Worm (Caenorhabditis elegans): Measurements from ENCODE around the gene athp-1.

The athp-1 gene

ce11 chrIII:10923539-10923938 lies 42.0 kb downstream of the athp-1 start:
- no peak for TF ChIP-seq ama-1 (optimal IDR thresholded peaks at IDR 0.05)
- TF ChIP-seq blmp-1 (tag; optimal IDR thresholded peaks at IDR 0.05; ENCODE audit: insufficient read depth) = no peak
- TF ChIP-seq mab-5 (tag; optimal IDR thresholded peaks at IDR 0.05) = no peak

- TF ChIP-seq sma-3 (GFP tag; optimal IDR thresholded peaks at IDR 0.05) (peak; percentile 22), unc-55 (GFP tag; optimal IDR thresholded peaks at IDR 0.05) (peak; percentile 39), lsy-2 (tag; optimal IDR thresholded peaks at IDR 0.05) (peak in 1 of 2 experiments; percentile 34), ZK546.5 (tag; optimal IDR thresholded peaks at IDR 0.05) (no peak), C34F6.9 (tag; optimal IDR thresholded peaks at IDR 0.05) (peak; percentile 47)
These were observed 49.3 kb downstream of the athp-1 start, which contains the start of gene M142.5 for ce11 chrIII:10930850-10931249. M142.5 (plus strand) TSS chrIII:10931201.

- TF ChIP-seq blmp-1 (tag; optimal IDR thresholded peaks at IDR 0.05; ENCODE audit: insufficient read depth) = no peak
- TF ChIP-seq nhr-77 (tag; optimal IDR thresholded peaks at IDR 0.05) = no peak
- no peak for TF ChIP-seq gmeb-1 (tag; optimal IDR thresholded peaks at IDR 0.05)
- TF ChIP-seq unc-62 (GFP tag; optimal IDR thresholded peaks at IDR 0.05) = no peak
- no peak for TF ChIP-seq peb-1 (tag; optimal IDR thresholded peaks at IDR 0.05)
- TF ChIP-seq ceh-16 (tag; optimal IDR thresholded peaks at IDR 0.05) = no peak
- no peak for TF ChIP-seq sma-3 (GFP tag; optimal IDR thresholded peaks at IDR 0.05)
- TF ChIP-seq R02D3.7 (tag; optimal IDR thresholded peaks at IDR 0.05) = no peak
- TF ChIP-seq aly-2 (tag; optimal IDR thresholded peaks at IDR 0.05) = no peak
- TF ChIP-seq ZK546.5 (tag; optimal IDR thresholded peaks at IDR 0.05) = no peak
These were observed 51.8 kb downstream of the athp-1 start, which contains the start of gene M142.8 for ce11 chrIII:10933331-10933730. M142.8 (plus strand) TSS chrIII:10933631.

- TF ChIP-seq sma-9 (GFP tag; optimal IDR thresholded peaks at IDR 0.05) (no peak), sma-9 (tag; optimal IDR thresholded peaks at IDR 0.05) (no peak), ZK546.5 (tag; optimal IDR thresholded peaks at IDR 0.05) (no peak), Y55F3AM.14 (GFP tag; optimal IDR thresholded peaks at IDR 0.05) (no peak), nhr-237 (tag; optimal IDR thresholded peaks at IDR 0.05) (no peak)
These were observed 54.4 kb downstream of the athp-1 start, which contains the start of gene rle-1 for ce11 chrIII:10935944-10936343. rle-1 (plus strand) TSS chrIII:10936244.

- TF ChIP-seq F13H6.1 (tag; optimal IDR thresholded peaks at IDR 0.05) (no peak), lsy-2 (tag; optimal IDR thresholded peaks at IDR 0.05) (no peak), ZK546.5 (tag; optimal IDR thresholded peaks at IDR 0.05) (no peak), elt-3 (tag; optimal IDR thresholded peaks at IDR 0.05) (no peak), nhr-23 (tag; optimal IDR thresholded peaks at IDR 0.05) (no peak), elt-1 (tag; optimal IDR thresholded peaks at IDR 0.05) (no peak), nhr-77 (tag; optimal IDR thresholded peaks at IDR 0.05) (no peak), ama-1 (optimal IDR thresholded peaks at IDR 0.05) (no peak), C34F6.9 (tag; optimal IDR thresholded peaks at IDR 0.05) (no peak), mdl-1 (tag; optimal IDR thresholded peaks at IDR 0.05) (no peak), mbf-1 (tag; optimal IDR thresholded peaks at IDR 0.05) (no peak), skn-1 (tag; optimal IDR thresholded peaks at IDR 0.05) (no peak)
These were observed 57.6 kb downstream of the athp-1 start for ce11 chrIII:10939184-10939583.

ce11 chrIII:10942905-10943304 lies 61.3 kb downstream of the athp-1 start:
- no peak for TF ChIP-seq C34F6.9 (tag; optimal IDR thresholded peaks at IDR 0.05)
- no peak for TF ChIP-seq egl-27 (tag; optimal IDR thresholded peaks at IDR 0.05)
- TF ChIP-seq lin-13 (GFP tag; optimal IDR thresholded peaks at IDR 0.05) = no peak
- TF ChIP-seq snpc-4 (tag; optimal IDR thresholded peaks at IDR 0.05) = no peak
- no peak for TF ChIP-seq ama-1 (optimal IDR thresholded peaks at IDR 0.05)
- no peak for TF ChIP-seq ceh-16 (tag; optimal IDR thresholded peaks at IDR 0.05)
- TF ChIP-seq peb-1 (tag; optimal IDR thresholded peaks at IDR 0.05) = no peak
- no peak for TF ChIP-seq elt-1 (tag; optimal IDR thresholded peaks at IDR 0.05)
- no peak for TF ChIP-seq F13H6.1 (tag; optimal IDR thresholded peaks at IDR 0.05)
- TF ChIP-seq elt-3 (tag; optimal IDR thresholded peaks at IDR 0.05) = no peak
